Fruit fly (Drosophila melanogaster): ENCODE measurements around the gene Vtld.
"Not testable (repeated sequence)": the region's sequence is repeated elsewhere in the genome, so short reads cannot be mapped to it uniquely, and the experiment has no call there.

DNA sequence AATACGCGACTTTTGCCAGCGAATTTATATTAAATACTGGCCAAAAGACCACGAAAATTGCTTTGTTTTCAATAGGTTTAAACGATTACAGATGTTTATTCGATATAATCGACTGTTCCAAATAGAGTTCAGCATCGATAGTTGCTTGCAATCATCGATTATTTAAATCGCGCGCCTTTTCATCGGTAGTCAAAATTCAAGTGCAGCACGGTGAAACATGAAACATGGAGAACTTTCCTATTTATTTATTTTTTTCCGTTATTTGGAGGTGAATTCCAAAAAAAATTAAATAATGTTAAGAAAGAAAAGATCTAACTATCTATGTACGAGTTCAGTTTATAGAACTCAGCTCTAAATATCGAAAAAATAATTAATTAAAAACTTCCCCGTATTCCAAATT is 42.0 kb upstream of the Vtld start, which contains the start of gene Trpml:
- TF ChIP-seq Pif1B (GFP tag; optimal IDR thresholded peaks at IDR 0.05); D1 (tag; optimal IDR thresholded peaks at IDR 0.05); Snoo (tag; optimal IDR thresholded peaks at IDR 0.05); CG12605 (GFP tag; IDR thresholded peaks at IDR 0.05); CG4496 (GFP tag; IDR thresholded peaks at IDR 0.05); EcR (GFP tag; optimal IDR thresholded peaks at IDR 0.05); Pif1A (GFP tag; optimal IDR thresholded peaks at IDR 0.05); Ets98B (GFP tag; IDR thresholded peaks at IDR 0.05); gl (tag; optimal IDR thresholded peaks at IDR 0.05); CG17806 (tag; optimal IDR thresholded peaks at IDR 0.05); CG8301 (tag; optimal IDR thresholded peaks at IDR 0.05); CG34367 (tag; optimal IDR thresholded peaks at IDR 0.05): not testable (repeated sequence)
